Fruit fly (Drosophila melanogaster) whole organism, prepupa: ENCODE results near the gene CG3246.

ENCODE experiments used
- Blimp-1 ChIP-seq: fragments of 200-800 bp; sonication (Bioruptor generic); optimal IDR thresholded peaks from 3 replicates; lab custom pipeline; 2017; ENCODE audit warnings: missing biosample characterization, missing genetic modification characterization, mild to moderate bottlenecking, moderate library complexity, missing genetic modification reagents
- CG10631 ChIP-seq: fragments of 200-800 bp; sonication (Bioruptor generic); optimal IDR thresholded peaks from 2 replicates; lab custom pipeline; 2016; ENCODE audit warnings: missing biosample characterization, missing genetic modification characterization
- CG11294 ChIP-seq: fragments of 200-800 bp; sonication (Bioruptor generic); IDR thresholded peaks from 2 replicates; pipeline ENCODE4 v1.3.6; 2022; ENCODE audit warnings: missing biosample characterization, missing genetic modification characterization
- CG11902 ChIP-seq: fragments of 200-800 bp; sonication (Bioruptor generic); optimal IDR thresholded peaks from 3 replicates; lab custom pipeline; 2016; ENCODE audit warnings: missing biosample characterization, missing genetic modification characterization
- CG15336 ChIP-seq: fragments of 200-800 bp; sonication (Bioruptor generic); IDR thresholded peaks from 2 replicates; pipeline ENCODE4 v1.3.6; 2022; ENCODE audit warnings: missing biosample characterization, missing genetic modification characterization
- CG1621 ChIP-seq: fragments of 200-800 bp; sonication (Bioruptor generic); optimal IDR thresholded peaks from 3 replicates; lab custom pipeline; 2018; ENCODE audit warnings: missing biosample characterization, mild to moderate bottlenecking, missing genetic modification characterization
- CG16779 ChIP-seq: fragments of 200-800 bp; sonication (Bioruptor generic); optimal IDR thresholded peaks from 3 replicates; lab custom pipeline; 2017; ENCODE audit warnings: missing biosample characterization, mild to moderate bottlenecking, missing genetic modification characterization
- CG32006 ChIP-seq: fragments of 200-800 bp; sonication (Bioruptor generic); optimal IDR thresholded peaks from 3 replicates; lab custom pipeline; 2017; ENCODE audit warnings: missing biosample characterization, mild to moderate bottlenecking, missing genetic modification characterization
- CG34406 ChIP-seq: fragments of 200-800 bp; sonication (Bioruptor generic); optimal IDR thresholded peaks from 3 replicates; lab custom pipeline; 2016; ENCODE audit warnings: missing biosample characterization, missing genetic modification characterization
- CG3919 ChIP-seq: fragments of 200-800 bp; sonication (Bioruptor generic); optimal IDR thresholded peaks from 3 replicates; lab custom pipeline; 2016; ENCODE audit warnings: missing biosample characterization, missing genetic modification characterization
- CG6276 ChIP-seq: fragments of 200-800 bp; sonication (Bioruptor generic); optimal IDR thresholded peaks from 2 replicates; lab custom pipeline; 2017; ENCODE audit warnings: missing biosample characterization, mild to moderate bottlenecking, missing genetic modification characterization
- CG6792 ChIP-seq: fragments of 200-800 bp; sonication (Bioruptor generic); optimal IDR thresholded peaks from 3 replicates; lab custom pipeline; 2016; ENCODE audit warnings: missing biosample characterization, missing genetic modification characterization
- CG6854 ChIP-seq: fragments of 200-800 bp; sonication (Bioruptor generic); optimal IDR thresholded peaks from 2 replicates; lab custom pipeline; 2017; ENCODE audit warnings: missing biosample characterization, mild to moderate bottlenecking, missing genetic modification characterization
- CG7368 ChIP-seq: fragments of 200-800 bp; sonication (Bioruptor generic); optimal IDR thresholded peaks from 3 replicates; lab custom pipeline; 2016; ENCODE audit warnings: missing biosample characterization, missing genetic modification characterization
- CG8119 ChIP-seq: fragments of 200-800 bp; sonication (Bioruptor generic); IDR thresholded peaks from 3 replicates; pipeline ENCODE4 v1.3.6; 2022; ENCODE audit warnings: missing biosample characterization, missing genetic modification characterization
- CG8319 ChIP-seq: fragments of 200-800 bp; sonication (Bioruptor generic); optimal IDR thresholded peaks from 3 replicates; lab custom pipeline; 2016; ENCODE audit warnings: missing biosample characterization, missing genetic modification characterization
- CG8632 ChIP-seq: fragments of 200-800 bp; sonication (Bioruptor generic); optimal IDR thresholded peaks from 3 replicates; lab custom pipeline; 2016; ENCODE audit warnings: missing biosample characterization, missing genetic modification characterization
- CG9139 ChIP-seq: fragments of 200-800 bp; sonication (Bioruptor generic); optimal IDR thresholded peaks from 3 replicates; lab custom pipeline; 2017; ENCODE audit warnings: missing biosample characterization, mild to moderate bottlenecking, missing genetic modification characterization
- Eip75B ChIP-seq: fragments of 200-800 bp; sonication (Bioruptor generic); optimal IDR thresholded peaks from 3 replicates; lab custom pipeline; 2016; ENCODE audit warnings: missing biosample characterization, missing genetic modification characterization
- Eip78C ChIP-seq: fragments of 200-800 bp; sonication (Bioruptor generic); peaks from one replicate; lab custom pipeline; 2016; ENCODE audit warnings: missing biosample characterization, missing genetic modification characterization
- Eip93F ChIP-seq: fragments of 200-800 bp; sonication (Bioruptor generic); optimal IDR thresholded peaks from 2 replicates; lab custom pipeline; 2016; ENCODE audit warnings: missing biosample characterization, mild to moderate bottlenecking, missing genetic modification characterization
- Ets21C ChIP-seq: fragments of 200-800 bp; sonication (Bioruptor generic); optimal IDR thresholded peaks from 3 replicates; lab custom pipeline; 2016; ENCODE audit warnings: missing biosample characterization, missing genetic modification characterization
- Ets96B ChIP-seq: fragments of 200-800 bp; optimal IDR thresholded peaks from 2 replicates; lab custom pipeline; 2019; ENCODE audit warnings: missing biosample characterization, mild to moderate bottlenecking, missing genetic modification characterization, moderate library complexity
- Gug ChIP-seq: fragments of 200-800 bp; sonication (Bioruptor generic); IDR thresholded peaks from 2 replicates; pipeline ENCODE4 v1.3.6; 2022; ENCODE audit warnings: missing biosample characterization, missing genetic modification characterization
- Hr4 ChIP-seq: fragments of 200-800 bp; sonication (Bioruptor generic); optimal IDR thresholded peaks from 3 replicates; lab custom pipeline; 2016; ENCODE audit warnings: missing biosample characterization, missing genetic modification characterization
- Lpt ChIP-seq: fragments of 200-800 bp; sonication (Bioruptor generic); optimal IDR thresholded peaks from 3 replicates; lab custom pipeline; 2016; ENCODE audit warnings: missing biosample characterization, missing genetic modification characterization
- OdsH ChIP-seq: fragments of 200-800 bp; sonication (Bioruptor generic); optimal IDR thresholded peaks from 3 replicates; lab custom pipeline; 2016; ENCODE audit warnings: missing biosample characterization, missing genetic modification characterization
- Smox ChIP-seq: fragments of 200-800 bp; sonication (Bioruptor generic); optimal IDR thresholded peaks from 3 replicates; lab custom pipeline; 2016; ENCODE audit warnings: missing biosample characterization, missing genetic modification characterization
- Sox14 ChIP-seq: fragments of 200-800 bp; sonication (Bioruptor generic); optimal IDR thresholded peaks from 3 replicates; lab custom pipeline; 2016; ENCODE audit warnings: missing biosample characterization, missing genetic modification characterization
- Sox15 ChIP-seq: fragments of 200-800 bp; sonication (Bioruptor generic); optimal IDR thresholded peaks from 3 replicates; lab custom pipeline; 2016; ENCODE audit warnings: missing biosample characterization, missing genetic modification characterization
- acj6 ChIP-seq: fragments of 200-800 bp; sonication (Bioruptor generic); optimal IDR thresholded peaks from 3 replicates; lab custom pipeline; 2016; ENCODE audit warnings: missing biosample characterization, missing genetic modification characterization
- cyc ChIP-seq: fragments of 200-800 bp; sonication (Bioruptor generic); optimal IDR thresholded peaks from 3 replicates; lab custom pipeline; 2016; ENCODE audit warnings: missing biosample characterization, missing genetic modification characterization
- dsx ChIP-seq: fragments of 200-800 bp; optimal IDR thresholded peaks from 3 replicates; lab custom pipeline; 2019; ENCODE audit warnings: missing biosample characterization, mild to moderate bottlenecking, missing genetic modification characterization, moderate library complexity; ENCODE audit not compliant: poor library complexity, severe bottlenecking
- esn ChIP-seq: fragments of 200-800 bp; sonication (Bioruptor generic); optimal IDR thresholded peaks from 2 replicates; lab custom pipeline; 2016; ENCODE audit warnings: missing biosample characterization, mild to moderate bottlenecking, missing genetic modification characterization, moderate library complexity
- fd59A ChIP-seq: fragments of 200-800 bp; sonication (Bioruptor generic); optimal IDR thresholded peaks from 2 replicates; lab custom pipeline; 2017; ENCODE audit warnings: missing biosample characterization, mild to moderate bottlenecking, missing genetic modification characterization, missing genetic modification reagents
- fd85E ChIP-seq: fragments of 200-800 bp; sonication (Bioruptor generic); optimal IDR thresholded peaks from 3 replicates; lab custom pipeline; 2016; ENCODE audit warnings: missing biosample characterization, missing genetic modification characterization
- fkh ChIP-seq: fragments of 200-800 bp; sonication (Bioruptor generic); optimal IDR thresholded peaks from 3 replicates; lab custom pipeline; 2017; ENCODE audit warnings: missing biosample characterization, mild to moderate bottlenecking, missing genetic modification characterization, moderate library complexity
- salr ChIP-seq, 2 experiments: fragments of 200-800 bp; sonication (Bioruptor generic); optimal IDR thresholded peaks; 3 replicates each; lab custom pipeline; 2016 to 2018; ENCODE audit warnings: missing biosample characterization in 2 of 2, missing genetic modification characterization in 2 of 2, mild to moderate bottlenecking in 1 of 2
- spab ChIP-seq: fragments of 200-800 bp; sonication (Bioruptor generic); optimal IDR thresholded peaks from 2 replicates; lab custom pipeline; 2017; ENCODE audit warnings: missing biosample characterization, mild to moderate bottlenecking, missing genetic modification characterization, missing genetic modification reagents
- ss ChIP-seq, 2 experiments: fragments of 200-800 bp; sonication (Bioruptor generic); optimal IDR thresholded peaks; 2 replicates in 1 of 2; 3 replicates in 1 of 2; lab custom pipeline; 2017 to 2018; ENCODE audit warnings: mild to moderate bottlenecking in 2 of 2, missing biosample characterization in 2 of 2, missing genetic modification characterization in 2 of 2, moderate library complexity in 1 of 2
- svp ChIP-seq: fragments of 200-800 bp; sonication (Bioruptor generic); peaks from one replicate; lab custom pipeline; 2016; ENCODE audit warnings: missing biosample characterization, missing genetic modification characterization
- topi ChIP-seq: fragments of 200-800 bp; sonication (Bioruptor generic); optimal IDR thresholded peaks from 3 replicates; lab custom pipeline; 2016; ENCODE audit warnings: missing biosample characterization, missing genetic modification characterization
- vri ChIP-seq: fragments of 200-800 bp; sonication (Bioruptor generic); optimal IDR thresholded peaks from 3 replicates; lab custom pipeline; 2016; ENCODE audit warnings: missing biosample characterization, mild to moderate bottlenecking, missing genetic modification characterization

CG3246 gene

dm6 chr2L:3440322-3440721 is 21.4 kb downstream of the CG3246 start (continued):
- TF ChIP-seq CG6276 (peak; percentile 84), CG11294 (peak; percentile 84), Sox15 (GFP tag; lab: Kevin White, UChicago) (no peak), CG8319 (GFP tag; lab: Kevin White, UChicago) (peak; percentile 58), Hr4 (GFP tag; lab: Kevin White, UChicago) (peak; percentile 86), fd85E (GFP tag; lab: Kevin White, UChicago) (no peak), vri (peak; percentile 23), Eip75B (GFP tag; lab: Kevin White, UChicago) (no peak)

dm6 chr2L:3439502-3439901 is 22.2 kb downstream of the CG3246 start:
- TF ChIP-seq fkh (GFP tag; lab: Kevin White, UChicago) (no peak), CG32006 (GFP tag; lab: Kevin White, UChicago) (peak; percentile 19), Ets96B (tag; lab: Kevin White, UChicago) (no peak), CG9139 (GFP tag; lab: Kevin White, UChicago) (no peak), svp (GFP tag; lab: Kevin White, UChicago) (peak; percentile 28), CG10631 (GFP tag; lab: Kevin White, UChicago) (no peak), CG6792 (no peak), CG3919 (GFP tag; lab: Kevin White, UChicago) (no peak), CG15336 (GFP tag; lab: Robert Waterston, UW) (peak; percentile 28; the same call in 1 of the 2 replicates), CG11294 (no peak), Eip78C (peak; percentile 13), Sox14 (no peak), Smox (no peak)

DNA sequence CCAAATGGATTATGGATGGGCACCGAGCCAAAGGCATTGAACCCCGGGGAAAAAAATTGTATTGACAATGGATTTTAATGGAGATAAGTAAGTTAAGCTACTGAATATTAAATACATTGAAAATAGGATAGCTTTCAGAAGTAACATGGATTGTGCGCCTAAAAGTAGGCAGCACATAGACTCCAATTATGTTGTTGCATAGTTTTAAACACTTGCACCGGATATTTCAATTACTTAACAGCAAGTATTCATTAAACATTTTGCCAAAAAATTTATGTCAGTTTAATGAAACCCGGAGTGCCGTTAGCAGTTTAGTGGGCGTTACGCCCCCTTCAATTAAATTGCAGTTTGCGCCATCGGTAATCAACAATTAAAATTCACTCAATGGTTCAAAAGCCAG is 23.7 kb downstream of the CG3246 start:
- TF ChIP-seq Blimp-1 (GFP tag; lab: Kevin White, UChicago) (no peak), Hr4 (GFP tag; lab: Kevin White, UChicago) (no peak), CG1621 (tag; lab: Kevin White, UChicago) (no peak), CG8319 (GFP tag; lab: Kevin White, UChicago) (no peak), CG8119 (no peak), OdsH (no peak), vri (no peak), CG6276 (no peak)

dm6 chr2L:3437068-3437467 is 24.7 kb downstream of the CG3246 start:
- TF ChIP-seq CG6854 (no peak), Eip93F (GFP tag; lab: Kevin White, UChicago) (peak; percentile 53), ss (GFP tag; optimal IDR thresholded peaks at IDR 0.05; lab: Kevin White, UChicago) (peak; percentile 46 to 68), vri (peak; percentile 95), CG8319 (GFP tag; lab: Kevin White, UChicago) (peak; percentile 35), Sox14 (peak; percentile 93), CG6276 (peak; percentile 82), salr (GFP tag; optimal IDR thresholded peaks at IDR 0.05; lab: Kevin White, UChicago) (peak; percentile 59 to 81), svp (GFP tag; lab: Kevin White, UChicago) (peak; percentile 86), CG3919 (GFP tag; lab: Kevin White, UChicago) (peak; percentile 79), topi (GFP tag; lab: Kevin White, UChicago) (peak; percentile 83), CG7368 (GFP tag; lab: Kevin White, UChicago) (peak; percentile 71), CG16779 (tag; lab: Kevin White, UChicago) (peak; percentile 34), CG8632 (GFP tag; lab: Kevin White, UChicago) (peak; percentile 66), fd59A (peak; percentile 78), Hr4 (GFP tag; lab: Kevin White, UChicago) (peak; percentile 88), CG11902 (GFP tag; lab: Kevin White, UChicago) (peak; percentile 15), esn (GFP tag; lab: Kevin White, UChicago) (peak; percentile 96), CG9139 (GFP tag; lab: Kevin White, UChicago) (no peak), spab (GFP tag; lab: Kevin White, UChicago) (peak; percentile 31), CG8119 (peak; percentile 93), CG34406 (peak; percentile 70), Gug (GFP tag; lab: Robert Waterston, UW) (peak; percentile 69), Lpt (GFP tag; lab: Kevin White, UChicago) (peak; percentile 70), CG11294 (peak; percentile 63), Blimp-1 (GFP tag; lab: Kevin White, UChicago) (peak; percentile 66), cyc (GFP tag; lab: Kevin White, UChicago) (peak; percentile 75), Smox (peak; percentile 83), OdsH (peak; percentile 93), Ets21C (GFP tag; lab: Kevin White, UChicago) (peak; percentile 89), Eip78C (peak; percentile 94), dsx (GFP tag; lab: Kevin White, UChicago) (peak; percentile 71), CG32006 (GFP tag; lab: Kevin White, UChicago) (peak; percentile 81), acj6 (GFP tag; lab: Kevin White, UChicago) (peak; percentile 76), fd85E (GFP tag; lab: Kevin White, UChicago) (peak; percentile 11)
